Worm (Caenorhabditis elegans): ENCODE measurements around the gene hrde-1.

hrde-1 gene

ce11 chrIII:4137180-4137579 is 38.8 kb downstream of the hrde-1 start:
- TF ChIP-seq cog-1 (tag; optimal IDR thresholded peaks at IDR 0.05): no peak
- no peak for TF ChIP-seq med-1 (GFP tag; optimal IDR thresholded peaks at IDR 0.05; ENCODE audit: insufficient read depth)
- TF ChIP-seq ref-1 (GFP tag; conservative IDR thresholded peaks at IDR 0.05): no peak
- no peak for TF ChIP-seq tab-1 (GFP tag; IDR thresholded peaks at IDR 0.05)
- TF ChIP-seq T22C8.4 (GFP tag; IDR thresholded peaks at IDR 0.05): no peak
- TF ChIP-seq ztf-29 (GFP tag; IDR thresholded peaks at IDR 0.05): no peak

- no peak for TF ChIP-seq ref-1 (GFP tag; conservative IDR thresholded peaks at IDR 0.05)
- TF ChIP-seq flt-1 (GFP tag; IDR thresholded peaks at IDR 0.05): no peak
- TF ChIP-seq med-1 (GFP tag; optimal IDR thresholded peaks at IDR 0.05; ENCODE audit: insufficient read depth): no peak
- TF ChIP-seq klf-2 (GFP tag; conservative IDR thresholded peaks at IDR 0.05): no peak
- no peak for TF ChIP-seq T22C8.4 (GFP tag; IDR thresholded peaks at IDR 0.05)
- TF ChIP-seq tab-1 (GFP tag; IDR thresholded peaks at IDR 0.05): no peak
- no peak for TF ChIP-seq ztf-23 (GFP tag; IDR thresholded peaks at IDR 0.05)
- no peak for TF ChIP-seq cog-1 (tag; optimal IDR thresholded peaks at IDR 0.05)
- TF ChIP-seq ztf-29 (GFP tag; IDR thresholded peaks at IDR 0.05): no peak
Observed at ce11 chrIII:4134059-4134458, 41.9 kb downstream of the hrde-1 start.

ce11 chrIII:4131814-4132555 is 44.0 kb downstream of the hrde-1 start:
- TF ChIP-seq med-1 (GFP tag; optimal IDR thresholded peaks at IDR 0.05; ENCODE audit: insufficient read depth) (no peak), cog-1 (tag; optimal IDR thresholded peaks at IDR 0.05) (no peak), ref-1 (GFP tag; conservative IDR thresholded peaks at IDR 0.05) (no peak), T22C8.4 (GFP tag; IDR thresholded peaks at IDR 0.05) (no peak), ztf-29 (GFP tag; IDR thresholded peaks at IDR 0.05) (no peak), ztf-23 (GFP tag; IDR thresholded peaks at IDR 0.05) (no peak), tab-1 (GFP tag; IDR thresholded peaks at IDR 0.05) (no peak)

- TF ChIP-seq ztf-23 (GFP tag; IDR thresholded peaks at IDR 0.05) (no peak), tab-1 (GFP tag; IDR thresholded peaks at IDR 0.05) (no peak), klf-2 (GFP tag; conservative IDR thresholded peaks at IDR 0.05) (no peak), ztf-29 (GFP tag; IDR thresholded peaks at IDR 0.05) (no peak), flt-1 (GFP tag; IDR thresholded peaks at IDR 0.05) (no peak), ref-1 (GFP tag; conservative IDR thresholded peaks at IDR 0.05) (no peak), cog-1 (tag; optimal IDR thresholded peaks at IDR 0.05) (no peak), T22C8.4 (GFP tag; IDR thresholded peaks at IDR 0.05) (no peak), med-1 (GFP tag; optimal IDR thresholded peaks at IDR 0.05; ENCODE audit: insufficient read depth) (no peak)
Observed at ce11 chrIII:4123900-4124299, 52.1 kb downstream of the hrde-1 start.

- TF ChIP-seq tab-1 (GFP tag; IDR thresholded peaks at IDR 0.05): no peak
- TF ChIP-seq T22C8.4 (GFP tag; IDR thresholded peaks at IDR 0.05): no peak
Observed at ce11 chrIII:4123277-4123676, 52.7 kb downstream of the hrde-1 start.
